Worm (Caenorhabditis elegans): ENCODE results near the gene F58D2.4.

DNA sequence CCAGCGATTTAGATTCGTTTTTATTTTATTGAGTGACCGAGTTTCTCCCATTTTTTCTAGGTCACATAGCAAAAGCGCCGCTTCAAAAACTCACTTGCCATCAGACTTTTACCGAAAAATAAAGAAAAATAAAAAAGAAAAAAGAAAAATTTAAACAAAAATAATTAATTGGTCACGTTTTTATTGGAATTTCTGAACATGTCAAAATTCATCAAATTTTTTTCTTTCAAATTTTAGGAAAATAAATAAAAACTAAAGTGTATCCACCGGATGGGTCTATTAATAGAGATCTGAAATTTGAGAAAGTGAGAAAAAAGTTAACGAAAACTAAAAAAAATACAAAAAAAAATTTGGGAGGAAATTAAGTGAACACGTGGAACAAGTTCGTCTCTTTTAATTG is 20.7 kb upstream of the F58D2.4 start, which contains the start of gene C48D1.9:
- TF ChIP-seq daf-12 (tag; optimal IDR thresholded peaks at IDR 0.05), result no peak
- no peak for TF ChIP-seq nhr-11 (tag; optimal IDR thresholded peaks at IDR 0.05)
- TF ChIP-seq ama-1 (optimal IDR thresholded peaks at IDR 0.05), result no peak

Data from whole organism, L3 larva.